Worm (Caenorhabditis elegans) whole organism, L4 larva: Measurements from ENCODE around the gene prmt-9.

Experiments
- D1046.2 ChIP-seq: fragments of 200-800 bp; sonication (Bioruptor generic); IDR thresholded peaks from 2 replicates; pipeline ENCODE4 v1.3.6; 2022; ENCODE audit warnings: missing genetic modification characterization, missing compliant biosample characterization
- F49E8.2 ChIP-seq: sonication (generic microtip); optimal IDR thresholded peaks from 2 replicates; lab custom pipeline; 2016; ENCODE audit warnings: missing compliant biosample characterization, mild to moderate bottlenecking, missing genetic modification characterization, borderline replicate concordance
- R02D3.7 ChIP-seq: fragments of 150-350 bp; sonication (generic microtip); optimal IDR thresholded peaks from 3 replicates; lab custom pipeline; 2014; ENCODE audit warnings: missing biosample characterization, missing genetic modification characterization
- Y105C5A.15 ChIP-seq: fragments of 200-800 bp; sonication (Bioruptor generic); IDR thresholded peaks from 2 replicates; pipeline ENCODE4 v1.3.6; 2022; ENCODE audit warnings: missing genetic modification characterization, missing compliant biosample characterization
- ZK337.2 ChIP-seq: fragments of 200-800 bp; sonication (Bioruptor generic); IDR thresholded peaks from 2 replicates; pipeline ENCODE4 v1.3.6; 2022; ENCODE audit warnings: missing genetic modification reagents, missing genetic modification characterization, missing compliant biosample characterization
- ZK546.5 ChIP-seq, 2 experiments: sonication (generic microtip); optimal IDR thresholded peaks; 2 replicates each; lab custom pipeline; 2017; ENCODE audit warnings: missing biosample characterization in 2 of 2, missing genetic modification characterization in 2 of 2
- aha-1 ChIP-seq: fragments of 150-350 bp; peaks from one replicate; lab custom pipeline; 2014; ENCODE audit warnings: missing biosample characterization, missing genetic modification characterization
- ama-1 ChIP-seq: fragments of 150-350 bp; optimal IDR thresholded peaks from 2 replicates; lab custom pipeline; 2014; ENCODE audit warnings: inconsistent platforms, mixed read lengths
- attf-4 ChIP-seq: sonication (generic microtip); optimal IDR thresholded peaks from 3 replicates; lab custom pipeline; 2017; ENCODE audit warnings: missing biosample characterization, missing genetic modification characterization
- ceh-32 ChIP-seq: sonication (generic microtip); optimal IDR thresholded peaks from 2 replicates; lab custom pipeline; 2016; ENCODE audit warnings: mild to moderate bottlenecking, missing genetic modification characterization, missing compliant biosample characterization; ENCODE audit not compliant: poor library complexity
- ceh-44 ChIP-seq: fragments of 200-800 bp; sonication (Bioruptor generic); IDR thresholded peaks from 2 replicates; pipeline ENCODE4 v1.3.6; 2022; ENCODE audit warnings: missing genetic modification reagents, missing genetic modification characterization, missing compliant biosample characterization
- ceh-62 ChIP-seq: sonication (generic microtip); optimal IDR thresholded peaks from 2 replicates; lab custom pipeline; 2017; ENCODE audit warnings: missing biosample characterization, missing genetic modification characterization
- ceh-82 ChIP-seq: sonication (generic microtip); optimal IDR thresholded peaks from 2 replicates; lab custom pipeline; 2017; ENCODE audit warnings: missing biosample characterization, missing genetic modification characterization
- ctbp-1 ChIP-seq: fragments of 200-800 bp; sonication (Bioruptor generic); IDR thresholded peaks from 2 replicates; pipeline ENCODE4 v1.3.6; 2022; ENCODE audit warnings: missing genetic modification reagents, missing genetic modification characterization, missing compliant biosample characterization
- daf-12 ChIP-seq: fragments of 150-350 bp; optimal IDR thresholded peaks from 2 replicates; lab custom pipeline; 2014; ENCODE audit warnings: missing biosample characterization, missing genetic modification reagents, missing genetic modification characterization
- daf-16 ChIP-seq, 3 experiments: sonication (generic microtip); optimal IDR thresholded peaks; 2 replicates each; lab custom pipeline; 2016 to 2017; ENCODE audit warnings: missing genetic modification characterization in 3 of 3, missing genetic modification reagents in 3 of 3, mild to moderate bottlenecking in 2 of 3, missing compliant biosample characterization in 2 of 3, missing biosample characterization in 1 of 3, moderate library complexity in 1 of 3
- daf-19 ChIP-seq: fragments of 200-800 bp; sonication (Bioruptor generic); conservative IDR thresholded peaks from 2 replicates; pipeline ENCODE4 v1.3.6; 2022; ENCODE audit warnings: missing genetic modification characterization, missing compliant biosample characterization
- dmd-6 ChIP-seq: fragments of 200-800 bp; sonication (Bioruptor generic); IDR thresholded peaks from 2 replicates; pipeline ENCODE4 v1.3.6; 2022; ENCODE audit warnings: missing genetic modification reagents, missing genetic modification characterization, missing compliant biosample characterization
- dpl-1 ChIP-seq: fragments of 150-350 bp; optimal IDR thresholded peaks from 2 replicates; lab custom pipeline; 2014; ENCODE audit warnings: missing biosample characterization, missing genetic modification reagents, missing genetic modification characterization
- duxl-1 ChIP-seq: sonication (generic microtip); optimal IDR thresholded peaks from 2 replicates; lab custom pipeline; 2016; ENCODE audit warnings: mild to moderate bottlenecking, missing genetic modification characterization, moderate library complexity, missing compliant biosample characterization; ENCODE audit not compliant: poor library complexity
- dve-1 ChIP-seq: sonication (generic microtip); optimal IDR thresholded peaks from 2 replicates; lab custom pipeline; 2017; ENCODE audit warnings: antibody characterized with exemption, mild to moderate bottlenecking, missing genetic modification characterization, missing compliant biosample characterization; ENCODE audit not compliant: insufficient read depth
- egl-27 ChIP-seq: sonication (generic microtip); optimal IDR thresholded peaks from 3 replicates; lab custom pipeline; 2017; ENCODE audit warnings: missing biosample characterization, missing genetic modification reagents, missing genetic modification characterization
- egl-43 ChIP-seq: fragments of 200-800 bp; sonication (Bioruptor generic); IDR thresholded peaks from 2 replicates; pipeline ENCODE4 v1.3.6; 2022; ENCODE audit warnings: missing genetic modification reagents, missing genetic modification characterization, missing compliant biosample characterization
- gei-8 ChIP-seq: fragments of 200-800 bp; sonication (Bioruptor generic); optimal IDR thresholded peaks from 2 replicates; lab custom pipeline; 2018; ENCODE audit warnings: mild to moderate bottlenecking, missing genetic modification characterization, missing compliant biosample characterization
- hlh-11 ChIP-seq: fragments of 200-800 bp; sonication (Bioruptor generic); optimal IDR thresholded peaks from 2 replicates; lab custom pipeline; 2018; ENCODE audit warnings: mild to moderate bottlenecking, missing genetic modification characterization, missing compliant biosample characterization
- hlh-30 ChIP-seq: sonication (generic microtip); optimal IDR thresholded peaks from 2 replicates; lab custom pipeline; 2017; ENCODE audit warnings: antibody characterized with exemption, mild to moderate bottlenecking, missing genetic modification characterization, missing compliant biosample characterization; ENCODE audit not compliant: insufficient read depth
- lin-1 ChIP-seq: fragments of 200-800 bp; sonication (Bioruptor generic); IDR thresholded peaks from 2 replicates; pipeline ENCODE4 v1.3.6; 2022; ENCODE audit warnings: missing genetic modification reagents, missing genetic modification characterization, missing compliant biosample characterization
- lin-13 ChIP-seq: fragments of 150-350 bp; optimal IDR thresholded peaks from 2 replicates; lab custom pipeline; 2014; ENCODE audit warnings: missing biosample characterization, missing genetic modification reagents, missing genetic modification characterization
- lin-29 ChIP-seq: fragments of 200-800 bp; sonication (Bioruptor generic); IDR thresholded peaks from 2 replicates; pipeline ENCODE4 v1.3.6; 2022; ENCODE audit warnings: missing genetic modification reagents, missing genetic modification characterization, missing compliant biosample characterization
- lin-39 ChIP-seq: fragments of 150-350 bp; optimal IDR thresholded peaks from 2 replicates; lab custom pipeline; 2014; ENCODE audit warnings: missing biosample characterization, missing genetic modification reagents, missing genetic modification characterization
- lir-3 ChIP-seq: sonication (generic microtip); optimal IDR thresholded peaks from 2 replicates; lab custom pipeline; 2016; ENCODE audit warnings: mild to moderate bottlenecking, missing genetic modification characterization, missing compliant biosample characterization
- madf-5 ChIP-seq, 2 experiments: fragments of 200-800 bp; sonication (Bioruptor generic); IDR thresholded peaks; 2 replicates each; pipeline ENCODE4 v1.3.6; 2022; ENCODE audit warnings: missing compliant biosample characterization in 2 of 2, missing genetic modification characterization in 2 of 2
- madf-9 ChIP-seq: fragments of 200-800 bp; sonication (Bioruptor generic); conservative IDR thresholded peaks from 2 replicates; pipeline ENCODE4 v1.3.6; 2022; ENCODE audit warnings: missing genetic modification reagents, missing genetic modification characterization, missing compliant biosample characterization
- mep-1 ChIP-seq: fragments of 150-350 bp; sonication (generic microtip); optimal IDR thresholded peaks from 3 replicates; lab custom pipeline; 2014; ENCODE audit warnings: missing biosample characterization, missing genetic modification characterization
- nhr-10 ChIP-seq: fragments of 150-350 bp; optimal IDR thresholded peaks from 2 replicates; lab custom pipeline; 2014; ENCODE audit warnings: missing biosample characterization, missing genetic modification characterization
- nhr-111 ChIP-seq: fragments of 200-800 bp; sonication (Bioruptor generic); optimal IDR thresholded peaks from 2 replicates; lab custom pipeline; 2018; ENCODE audit warnings: mild to moderate bottlenecking, missing genetic modification characterization, missing compliant biosample characterization
- nhr-237 ChIP-seq: sonication (generic microtip); optimal IDR thresholded peaks from 2 replicates; lab custom pipeline; 2017; ENCODE audit warnings: missing biosample characterization, missing genetic modification characterization
- nhr-42 ChIP-seq: fragments of 200-800 bp; sonication (Bioruptor generic); IDR thresholded peaks from 2 replicates; pipeline ENCODE4 v1.3.6; 2022; ENCODE audit warnings: missing genetic modification characterization, missing compliant biosample characterization
- nhr-48 ChIP-seq: sonication (generic microtip); optimal IDR thresholded peaks from 2 replicates; lab custom pipeline; 2016; ENCODE audit warnings: mild to moderate bottlenecking, missing genetic modification characterization, missing compliant biosample characterization
- nhr-6 ChIP-seq: fragments of 150-350 bp; optimal IDR thresholded peaks from 2 replicates; lab custom pipeline; 2014; ENCODE audit warnings: missing biosample characterization, missing genetic modification characterization
- nhr-76 ChIP-seq: fragments of 150-350 bp; optimal IDR thresholded peaks from 2 replicates; lab custom pipeline; 2014; ENCODE audit warnings: missing biosample characterization, missing genetic modification characterization
- pqm-1 ChIP-seq: sonication (generic microtip); optimal IDR thresholded peaks from 2 replicates; lab custom pipeline; 2017; ENCODE audit warnings: missing biosample characterization, missing genetic modification characterization
- saeg-2 ChIP-seq: fragments of 200-800 bp; sonication (Bioruptor generic); IDR thresholded peaks from 2 replicates; pipeline ENCODE4 v1.3.6; 2022; ENCODE audit warnings: missing genetic modification reagents, missing genetic modification characterization, missing compliant biosample characterization
- skn-1 ChIP-seq: fragments of 150-350 bp; optimal IDR thresholded peaks from 2 replicates; lab custom pipeline; 2014; ENCODE audit warnings: missing biosample characterization, missing genetic modification characterization
- snpc-1.2 ChIP-seq: fragments of 200-800 bp; sonication (Bioruptor generic); IDR thresholded peaks from 2 replicates; pipeline ENCODE4 v1.3.6; 2022; ENCODE audit warnings: missing genetic modification reagents, missing genetic modification characterization, missing compliant biosample characterization
- unc-62 ChIP-seq, 3 experiments: fragments of 150-350 bp in 1 of 3; sonication (generic microtip); optimal IDR thresholded peaks in 2 of 3; peaks in 1 of 3; 1 replicate in 1 of 3; 2 replicates in 2 of 3; lab custom pipeline; 2014 to 2017; ENCODE audit warnings: missing biosample characterization in 3 of 3, missing genetic modification characterization in 3 of 3, missing genetic modification reagents in 3 of 3, missing genotype in 1 of 3
- vab-7 ChIP-seq: fragments of 200-800 bp; sonication (Bioruptor generic); IDR thresholded peaks from 2 replicates; pipeline ENCODE4 v1.3.6; 2022; ENCODE audit warnings: missing genetic modification reagents, missing genetic modification characterization, missing compliant biosample characterization
- zag-1 ChIP-seq: fragments of 150-350 bp; optimal IDR thresholded peaks from 2 replicates; lab custom pipeline; 2014; ENCODE audit warnings: missing biosample characterization, missing genetic modification characterization
- zfp-2 ChIP-seq: sonication (generic microtip); optimal IDR thresholded peaks from 2 replicates; lab custom pipeline; 2016; ENCODE audit warnings: mild to moderate bottlenecking, missing genetic modification characterization, missing compliant biosample characterization
- zip-11 ChIP-seq: fragments of 200-800 bp; sonication (Bioruptor generic); IDR thresholded peaks from 2 replicates; pipeline ENCODE4 v1.3.6; 2022; ENCODE audit warnings: missing genetic modification characterization, missing compliant biosample characterization
- ztf-11 ChIP-seq: fragments of 150-350 bp; optimal IDR thresholded peaks from 2 replicates; lab custom pipeline; 2014; ENCODE audit warnings: missing biosample characterization, missing genetic modification characterization
- ztf-7 ChIP-seq: fragments of 150-350 bp; optimal IDR thresholded peaks from 2 replicates; lab custom pipeline; 2014; ENCODE audit warnings: missing biosample characterization, missing genetic modification characterization

Gene prmt-9

DNA sequence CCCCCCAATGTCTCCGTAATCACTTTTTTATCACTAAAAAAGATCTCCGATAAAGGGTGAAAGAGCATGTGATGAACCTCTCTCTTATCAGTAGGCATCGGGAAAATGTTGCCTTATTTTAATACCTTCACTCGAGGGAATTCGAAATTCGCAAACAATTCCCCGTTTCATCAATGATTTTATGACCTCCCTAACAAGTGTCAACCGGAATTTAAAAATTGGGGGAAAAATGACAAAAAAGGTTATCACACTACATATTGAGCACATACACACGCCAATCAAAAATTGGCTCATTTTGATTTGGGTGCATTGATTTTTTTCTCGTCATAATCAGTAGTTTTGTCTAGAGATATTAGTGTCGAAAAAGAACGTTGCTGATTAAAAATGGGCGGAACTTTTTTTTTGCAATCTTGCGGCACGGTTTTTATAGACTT, 5.5 kb upstream of the prmt-9 start (continued):
- no peak for TF ChIP-seq F49E8.2
- no peak for TF ChIP-seq mep-1 (tag; lab: Kevin White, UChicago)
- no peak for TF ChIP-seq madf-9 (GFP tag; lab: Robert Waterston, UW)
- TF ChIP-seq hlh-30 (tag; lab: Kevin White, UChicago) = peak; percentile 54
- no peak for TF ChIP-seq ztf-7 (tag; lab: Kevin White, UChicago)
- TF ChIP-seq daf-19 (GFP tag; lab: Robert Waterston, UW) = no peak
- no peak for TF ChIP-seq ZK337.2 (GFP tag; lab: Robert Waterston, UW)
- peak; percentile 81 for TF ChIP-seq dve-1 (tag; lab: Kevin White, UChicago)
- TF ChIP-seq egl-43 (GFP tag; lab: Robert Waterston, UW) = no peak
- TF ChIP-seq Y105C5A.15 (GFP tag; lab: Robert Waterston, UW) = no peak
- no peak for TF ChIP-seq madf-5 (GFP tag; IDR thresholded peaks at IDR 0.05; lab: Robert Waterston, UW)
- TF ChIP-seq nhr-6 (tag; lab: Kevin White, UChicago) = no peak
- TF ChIP-seq vab-7 (GFP tag; lab: Robert Waterston, UW) = no peak
- peak; percentile 90 for TF ChIP-seq nhr-48 (tag; lab: Kevin White, UChicago)
- no peak for TF ChIP-seq ceh-44 (GFP tag; lab: Robert Waterston, UW)
- TF ChIP-seq skn-1 (tag; lab: Kevin White, UChicago) = no peak
- TF ChIP-seq gei-8 (GFP tag; lab: Kevin White, UChicago) = no peak
- TF ChIP-seq lin-13 (GFP tag; lab: Kevin White, UChicago) = no peak
- no peak for TF ChIP-seq egl-27 (tag; lab: Kevin White, UChicago)
- TF ChIP-seq ceh-82 (tag; lab: Kevin White, UChicago) = no peak
- TF ChIP-seq hlh-11 (tag; lab: Kevin White, UChicago) = peak; percentile 88
- no peak for TF ChIP-seq dpl-1 (GFP tag; lab: Kevin White, UChicago)
- TF ChIP-seq zag-1 (tag; lab: Kevin White, UChicago) = no peak
- no peak for TF ChIP-seq ama-1
- TF ChIP-seq nhr-111 (GFP tag; lab: Kevin White, UChicago) = no peak
- TF ChIP-seq lin-29 (GFP tag; lab: Robert Waterston, UW) = no peak
- TF ChIP-seq saeg-2 (GFP tag; lab: Robert Waterston, UW) = no peak
- TF ChIP-seq ctbp-1 (GFP tag; lab: Robert Waterston, UW) = no peak
- TF ChIP-seq ceh-62 (tag; lab: Kevin White, UChicago) = no peak
- no peak for TF ChIP-seq ztf-11 (tag; lab: Kevin White, UChicago)
- TF ChIP-seq zip-11 = no peak
- TF ChIP-seq nhr-10 (tag; lab: Kevin White, UChicago) = no peak
- TF ChIP-seq nhr-42 (GFP tag; lab: Robert Waterston, UW) = no peak
- TF ChIP-seq ZK546.5 (tag; optimal IDR thresholded peaks at IDR 0.05; lab: Kevin White, UChicago) = no peak
- no peak for TF ChIP-seq lin-39 (tag; lab: Kevin White, UChicago)
- TF ChIP-seq daf-16 (GFP tag; optimal IDR thresholded peaks at IDR 0.05; lab: Kevin White, UChicago) = peak in 1 of 2 experiments; percentile 57
- peak; percentile 73 for TF ChIP-seq daf-16 (tag; optimal IDR thresholded peaks at IDR 0.05; lab: Kevin White, UChicago)
- no peak for TF ChIP-seq duxl-1
- no peak for TF ChIP-seq zfp-2
- peak; percentile 81 for TF ChIP-seq lin-1
- no peak for TF ChIP-seq ceh-32 (tag; lab: Kevin White, UChicago)
- no peak for TF ChIP-seq aha-1 (tag; lab: Kevin White, UChicago)
- TF ChIP-seq snpc-1.2 = no peak
- TF ChIP-seq D1046.2 (GFP tag; lab: Robert Waterston, UW) = no peak
- no peak for TF ChIP-seq nhr-76
- TF ChIP-seq daf-12 (tag; lab: Kevin White, UChicago) = no peak
- TF ChIP-seq R02D3.7 (tag; lab: Kevin White, UChicago) = no peak
- no peak for TF ChIP-seq lir-3 (tag; lab: Kevin White, UChicago)
- peak; percentile 95 for TF ChIP-seq pqm-1 (tag; lab: Kevin White, UChicago)
- no peak for TF ChIP-seq nhr-237 (tag; lab: Kevin White, UChicago)
- TF ChIP-seq attf-4 = no peak
- peak in 1 of 2 experiments; percentile 5 for TF ChIP-seq unc-62 (GFP tag; optimal IDR thresholded peaks at IDR 0.05 in 1 of 2; lab: Kevin White, UChicago)
- TF ChIP-seq unc-62 (tag; optimal IDR thresholded peaks at IDR 0.05; lab: Kevin White, UChicago) = no peak
- peak; percentile 98 for TF ChIP-seq dmd-6 (GFP tag; lab: Robert Waterston, UW)
